Worm (Caenorhabditis elegans) whole organism, L4 larva: Measurements from ENCODE around the gene pmp-3.

Experiments used
- F10B5.3 ChIP-seq: sonication (generic microtip); optimal IDR thresholded peaks from 2 replicates; lab custom pipeline; 2016; ENCODE audit warnings: mild to moderate bottlenecking, missing genetic modification characterization, missing compliant biosample characterization
- F37D6.2 ChIP-seq: sonication (generic microtip); optimal IDR thresholded peaks from 2 replicates; lab custom pipeline; 2016; ENCODE audit warnings: mild to moderate bottlenecking, missing genetic modification characterization, missing compliant biosample characterization
- F49E8.2 ChIP-seq: sonication (generic microtip); optimal IDR thresholded peaks from 2 replicates; lab custom pipeline; 2016; ENCODE audit warnings: missing compliant biosample characterization, mild to moderate bottlenecking, missing genetic modification characterization, borderline replicate concordance
- R02D3.7 ChIP-seq: fragments of 150-350 bp; sonication (generic microtip); optimal IDR thresholded peaks from 3 replicates; lab custom pipeline; 2014; ENCODE audit warnings: missing biosample characterization, missing genetic modification characterization
- T26A8.4 ChIP-seq: fragments of 200-800 bp; sonication (Bioruptor generic); IDR thresholded peaks from 2 replicates; pipeline ENCODE4 v1.3.6; 2022; ENCODE audit warnings: missing genetic modification characterization, missing compliant biosample characterization
- Y48G9A.11 ChIP-seq: fragments of 200-800 bp; sonication (Bioruptor generic); IDR thresholded peaks from 2 replicates; pipeline ENCODE4 v1.3.6; 2022; ENCODE audit warnings: missing genetic modification reagents, missing genetic modification characterization, missing compliant biosample characterization
- aha-1 ChIP-seq: fragments of 150-350 bp; peaks from one replicate; lab custom pipeline; 2014; ENCODE audit warnings: missing biosample characterization, missing genetic modification characterization
- ama-1 ChIP-seq: fragments of 150-350 bp; optimal IDR thresholded peaks from 2 replicates; lab custom pipeline; 2014; ENCODE audit warnings: inconsistent platforms, mixed read lengths
- arid-1 ChIP-seq: fragments of 200-800 bp; sonication (Bioruptor generic); conservative IDR thresholded peaks from 2 replicates; pipeline ENCODE4 v1.3.6; 2022; ENCODE audit warnings: missing genetic modification reagents, missing genetic modification characterization, missing compliant biosample characterization
- attf-4 ChIP-seq: sonication (generic microtip); optimal IDR thresholded peaks from 3 replicates; lab custom pipeline; 2017; ENCODE audit warnings: missing biosample characterization, missing genetic modification characterization
- ceh-44 ChIP-seq: fragments of 200-800 bp; sonication (Bioruptor generic); IDR thresholded peaks from 2 replicates; pipeline ENCODE4 v1.3.6; 2022; ENCODE audit warnings: missing genetic modification reagents, missing genetic modification characterization, missing compliant biosample characterization
- ces-1 ChIP-seq: fragments of 150-350 bp; sonication (generic microtip); optimal IDR thresholded peaks from 4 replicates; lab custom pipeline; 2014; ENCODE audit warnings: missing biosample characterization, missing genetic modification reagents, missing genetic modification characterization
- ctbp-1 ChIP-seq: fragments of 200-800 bp; sonication (Bioruptor generic); IDR thresholded peaks from 2 replicates; pipeline ENCODE4 v1.3.6; 2022; ENCODE audit warnings: missing genetic modification reagents, missing genetic modification characterization, missing compliant biosample characterization
- daf-16 ChIP-seq, 3 experiments: sonication (generic microtip); optimal IDR thresholded peaks; 2 replicates each; lab custom pipeline; 2016 to 2017; ENCODE audit warnings: missing genetic modification characterization in 3 of 3, missing genetic modification reagents in 3 of 3, mild to moderate bottlenecking in 2 of 3, missing compliant biosample characterization in 2 of 3, missing biosample characterization in 1 of 3, moderate library complexity in 1 of 3
- dmd-6 ChIP-seq: fragments of 200-800 bp; sonication (Bioruptor generic); IDR thresholded peaks from 2 replicates; pipeline ENCODE4 v1.3.6; 2022; ENCODE audit warnings: missing genetic modification reagents, missing genetic modification characterization, missing compliant biosample characterization
- dmd-8 ChIP-seq: fragments of 200-800 bp; sonication (Bioruptor generic); IDR thresholded peaks from 2 replicates; pipeline ENCODE4 v1.3.6; 2022; ENCODE audit warnings: missing genetic modification characterization, missing compliant biosample characterization
- dmd-9 ChIP-seq: fragments of 200-800 bp; sonication (Bioruptor generic); IDR thresholded peaks from 2 replicates; pipeline ENCODE4 v1.3.6; 2022; ENCODE audit warnings: missing genetic modification reagents, missing genetic modification characterization, missing compliant biosample characterization
- dve-1 ChIP-seq: sonication (generic microtip); optimal IDR thresholded peaks from 2 replicates; lab custom pipeline; 2017; ENCODE audit warnings: antibody characterized with exemption, mild to moderate bottlenecking, missing genetic modification characterization, missing compliant biosample characterization; ENCODE audit not compliant: insufficient read depth
- egl-27 ChIP-seq: sonication (generic microtip); optimal IDR thresholded peaks from 3 replicates; lab custom pipeline; 2017; ENCODE audit warnings: missing biosample characterization, missing genetic modification reagents, missing genetic modification characterization
- egl-43 ChIP-seq: fragments of 200-800 bp; sonication (Bioruptor generic); IDR thresholded peaks from 2 replicates; pipeline ENCODE4 v1.3.6; 2022; ENCODE audit warnings: missing genetic modification reagents, missing genetic modification characterization, missing compliant biosample characterization
- gei-8 ChIP-seq: fragments of 200-800 bp; sonication (Bioruptor generic); optimal IDR thresholded peaks from 2 replicates; lab custom pipeline; 2018; ENCODE audit warnings: mild to moderate bottlenecking, missing genetic modification characterization, missing compliant biosample characterization
- hif-1 ChIP-seq, 2 experiments: sonication (generic microtip); optimal IDR thresholded peaks; 2 replicates each; lab custom pipeline; 2016 to 2017; ENCODE audit warnings: missing compliant biosample characterization in 2 of 2, missing genetic modification characterization in 2 of 2, missing genetic modification reagents in 2 of 2, missing genotype in 2 of 2, mild to moderate bottlenecking in 1 of 2
- hmg-1.1 ChIP-seq: fragments of 200-800 bp; sonication (Bioruptor generic); IDR thresholded peaks from 2 replicates; pipeline ENCODE4 v1.3.6; 2022; ENCODE audit warnings: missing genetic modification reagents, missing genetic modification characterization, missing compliant biosample characterization
- lim-7 ChIP-seq: fragments of 200-800 bp; sonication (Bioruptor generic); IDR thresholded peaks from 2 replicates; pipeline ENCODE4 v1.3.6; 2022; ENCODE audit warnings: missing genetic modification characterization, missing compliant biosample characterization
- lin-13 ChIP-seq: fragments of 150-350 bp; optimal IDR thresholded peaks from 2 replicates; lab custom pipeline; 2014; ENCODE audit warnings: missing biosample characterization, missing genetic modification reagents, missing genetic modification characterization
- lin-15B ChIP-seq: fragments of 150-350 bp; sonication (generic microtip); optimal IDR thresholded peaks from 3 replicates; lab custom pipeline; 2014; ENCODE audit warnings: missing biosample characterization, missing genetic modification characterization
- lin-39 ChIP-seq: fragments of 150-350 bp; optimal IDR thresholded peaks from 2 replicates; lab custom pipeline; 2014; ENCODE audit warnings: missing biosample characterization, missing genetic modification reagents, missing genetic modification characterization
- madf-5 ChIP-seq, 2 experiments: fragments of 200-800 bp; sonication (Bioruptor generic); IDR thresholded peaks; 2 replicates each; pipeline ENCODE4 v1.3.6; 2022; ENCODE audit warnings: missing compliant biosample characterization in 2 of 2, missing genetic modification characterization in 2 of 2
- mdl-1 ChIP-seq, 2 experiments: fragments of 150-350 bp in 1 of 2; sonication (generic microtip) in 1 of 2; optimal IDR thresholded peaks; 2 replicates each; lab custom pipeline; 2014 to 2017; ENCODE audit warnings: missing biosample characterization in 2 of 2, missing genetic modification characterization in 2 of 2
- mdt-29 ChIP-seq: fragments of 200-800 bp; sonication (Bioruptor generic); IDR thresholded peaks from 2 replicates; pipeline ENCODE4 v1.3.6; 2022; ENCODE audit warnings: missing genetic modification reagents, missing genetic modification characterization, missing compliant biosample characterization
- mes-2 ChIP-seq: sonication (generic microtip); optimal IDR thresholded peaks from 2 replicates; lab custom pipeline; 2016; ENCODE audit warnings: missing genotype, mild to moderate bottlenecking, missing genetic modification characterization, missing compliant biosample characterization; ENCODE audit not compliant: poor library complexity, severe bottlenecking
- mxl-2 ChIP-seq: fragments of 200-800 bp; sonication (Bioruptor generic); conservative IDR thresholded peaks from 2 replicates; pipeline ENCODE4 v1.3.6; 2022; ENCODE audit warnings: missing genetic modification reagents, missing genetic modification characterization, missing compliant biosample characterization
- nhr-10 ChIP-seq: fragments of 150-350 bp; optimal IDR thresholded peaks from 2 replicates; lab custom pipeline; 2014; ENCODE audit warnings: missing biosample characterization, missing genetic modification characterization
- nhr-102 ChIP-seq: sonication (generic microtip); optimal IDR thresholded peaks from 2 replicates; lab custom pipeline; 2016; ENCODE audit warnings: mild to moderate bottlenecking, missing genetic modification characterization, moderate library complexity, missing compliant biosample characterization
- nhr-111 ChIP-seq: fragments of 200-800 bp; sonication (Bioruptor generic); optimal IDR thresholded peaks from 2 replicates; lab custom pipeline; 2018; ENCODE audit warnings: mild to moderate bottlenecking, missing genetic modification characterization, missing compliant biosample characterization
- nhr-25 ChIP-seq: sonication (generic microtip); optimal IDR thresholded peaks from 2 replicates; lab custom pipeline; 2017; ENCODE audit warnings: missing genetic modification characterization, mild to moderate bottlenecking, missing compliant biosample characterization, antibody characterized with exemption, moderate library complexity, borderline replicate concordance; ENCODE audit not compliant: insufficient read depth
- nhr-28 ChIP-seq: fragments of 150-350 bp; optimal IDR thresholded peaks from 2 replicates; lab custom pipeline; 2014; ENCODE audit warnings: missing biosample characterization, missing genetic modification characterization
- nhr-48 ChIP-seq: sonication (generic microtip); optimal IDR thresholded peaks from 2 replicates; lab custom pipeline; 2016; ENCODE audit warnings: mild to moderate bottlenecking, missing genetic modification characterization, missing compliant biosample characterization
- nhr-76 ChIP-seq: fragments of 150-350 bp; optimal IDR thresholded peaks from 2 replicates; lab custom pipeline; 2014; ENCODE audit warnings: missing biosample characterization, missing genetic modification characterization
- rbr-2 ChIP-seq: sonication (generic microtip); optimal IDR thresholded peaks from 2 replicates; lab custom pipeline; 2016; ENCODE audit warnings: missing genotype, missing genetic modification characterization, missing compliant biosample characterization
- saeg-2 ChIP-seq: fragments of 200-800 bp; sonication (Bioruptor generic); IDR thresholded peaks from 2 replicates; pipeline ENCODE4 v1.3.6; 2022; ENCODE audit warnings: missing genetic modification reagents, missing genetic modification characterization, missing compliant biosample characterization
- sdz-12 ChIP-seq: fragments of 200-800 bp; sonication (Bioruptor generic); optimal IDR thresholded peaks from 2 replicates; lab custom pipeline; 2018; ENCODE audit warnings: mild to moderate bottlenecking, missing genetic modification characterization, missing compliant biosample characterization
- spr-3 ChIP-seq: fragments of 200-800 bp; sonication (Bioruptor generic); optimal IDR thresholded peaks from 2 replicates; lab custom pipeline; 2018; ENCODE audit warnings: mild to moderate bottlenecking, missing genetic modification characterization, missing compliant biosample characterization
- tra-1 ChIP-seq: fragments of 200-800 bp; sonication (Bioruptor generic); IDR thresholded peaks from 2 replicates; pipeline ENCODE4 v1.3.6; 2022; ENCODE audit warnings: missing genetic modification reagents, missing genetic modification characterization, missing compliant biosample characterization
- unc-62 ChIP-seq, 3 experiments: fragments of 150-350 bp in 1 of 3; sonication (generic microtip); optimal IDR thresholded peaks in 2 of 3; peaks in 1 of 3; 1 replicate in 1 of 3; 2 replicates in 2 of 3; lab custom pipeline; 2014 to 2017; ENCODE audit warnings: missing biosample characterization in 3 of 3, missing genetic modification characterization in 3 of 3, missing genetic modification reagents in 3 of 3, missing genotype in 1 of 3
- zag-1 ChIP-seq: fragments of 150-350 bp; optimal IDR thresholded peaks from 2 replicates; lab custom pipeline; 2014; ENCODE audit warnings: missing biosample characterization, missing genetic modification characterization
- zip-11 ChIP-seq: fragments of 200-800 bp; sonication (Bioruptor generic); IDR thresholded peaks from 2 replicates; pipeline ENCODE4 v1.3.6; 2022; ENCODE audit warnings: missing genetic modification characterization, missing compliant biosample characterization
- ztf-11 ChIP-seq: fragments of 150-350 bp; optimal IDR thresholded peaks from 2 replicates; lab custom pipeline; 2014; ENCODE audit warnings: missing biosample characterization, missing genetic modification characterization

Gene pmp-3

DNA sequence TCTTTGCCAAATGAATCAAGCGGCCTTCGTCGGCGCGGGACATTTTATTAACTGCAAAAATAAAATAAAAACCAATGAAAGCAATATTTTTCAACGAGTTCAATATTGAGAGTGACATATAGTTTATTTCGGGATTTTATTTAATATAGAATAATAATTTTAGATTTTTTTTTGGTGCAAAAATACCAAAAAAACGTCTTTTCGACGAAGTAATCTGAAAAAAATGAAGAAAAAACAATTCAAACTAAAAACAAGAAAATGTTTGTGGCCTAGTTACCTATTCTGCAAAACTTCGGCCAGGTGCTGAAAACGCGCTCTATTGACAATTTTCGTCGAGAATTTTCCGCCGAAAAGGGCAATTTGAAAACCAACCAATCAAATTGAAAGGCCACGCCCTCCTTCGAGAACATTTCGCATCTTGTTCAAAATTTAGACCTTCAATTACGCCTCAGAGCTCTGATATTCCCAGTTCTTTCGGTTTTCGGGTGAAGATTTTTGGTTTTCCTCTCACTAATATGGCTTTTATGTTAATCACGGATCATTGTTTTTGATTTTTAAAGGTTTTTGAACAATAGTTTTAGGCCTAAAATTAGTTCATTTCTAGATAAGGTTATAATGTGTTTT lies 39.0 kb downstream of the pmp-3 start, which contains the start of gene C47E8.4 (continued):
- TF ChIP-seq ama-1 (lab: Kevin White, UChicago) (peak; percentile 19), egl-43 (GFP tag; lab: Robert Waterston, UW) (peak; percentile 89; the same call in 1 of the 2 replicates), T26A8.4 (peak; percentile 97), sdz-12 (GFP tag; lab: Kevin White, UChicago) (peak; percentile 88), F49E8.2 (tag; lab: Kevin White, UChicago) (peak; percentile 95), tra-1 (peak; percentile 98), mes-2 (peak; percentile 99), aha-1 (tag; lab: Kevin White, UChicago) (peak; percentile 99), nhr-28 (tag; lab: Kevin White, UChicago) (peak; percentile 83), ces-1 (GFP tag; lab: Kevin White, UChicago) (peak; percentile 58), ztf-11 (tag; lab: Kevin White, UChicago) (no peak), egl-27 (no peak), madf-5 (GFP tag; IDR thresholded peaks at IDR 0.05; lab: Robert Waterston, UW) (peak; percentile 74 to 81; a peak in 2 of 4 replicates), zip-11 (0 out of 2 replicates have a peak, but pooled peaks have one; percentile 31), F37D6.2 (tag; lab: Kevin White, UChicago) (peak; percentile 96), ceh-44 (peak; percentile 72; the same call in 1 of the 2 replicates), nhr-102 (tag; lab: Kevin White, UChicago) (peak; percentile 97), mxl-2 (GFP tag; lab: Robert Waterston, UW) (peak; percentile 63; the same call in 1 of the 2 replicates), dmd-8 (GFP tag; lab: Robert Waterston, UW) (no peak), dmd-9 (GFP tag; lab: Robert Waterston, UW) (peak; percentile 99), nhr-25 (tag; lab: Kevin White, UChicago) (peak; percentile 94), mdl-1 (tag; optimal IDR thresholded peaks at IDR 0.05; lab: Kevin White, UChicago) (peak in 1 of 2 experiments; percentile 48), nhr-10 (tag; lab: Kevin White, UChicago) (peak; percentile 82), daf-16 (GFP tag; optimal IDR thresholded peaks at IDR 0.05; lab: Kevin White, UChicago) (peak; percentile 66 to 98), daf-16 (tag; optimal IDR thresholded peaks at IDR 0.05; lab: Kevin White, UChicago) (peak; percentile 78), nhr-111 (peak; percentile 54), lin-13 (GFP tag; lab: Kevin White, UChicago) (peak; percentile 97), dve-1 (tag; lab: Kevin White, UChicago) (peak; percentile 99), lim-7 (GFP tag; lab: Robert Waterston, UW) (no peak), rbr-2 (tag; lab: Kevin White, UChicago) (peak; percentile 98), R02D3.7 (tag; lab: Kevin White, UChicago) (no peak), arid-1 (GFP tag; lab: Robert Waterston, UW) (peak; percentile 87), lin-39 (no peak), nhr-48 (peak; percentile 94), Y48G9A.11 (peak; percentile 92), gei-8 (no peak), spr-3 (peak; percentile 85), hmg-1.1 (GFP tag; lab: Robert Waterston, UW) (peak; percentile 95), dmd-6 (GFP tag; lab: Robert Waterston, UW) (peak; percentile 97), attf-4 (no peak), lin-15B (peak; percentile 93), nhr-76 (tag; lab: Kevin White, UChicago) (peak; percentile 68), ctbp-1 (GFP tag; lab: Robert Waterston, UW) (peak; percentile 97), zag-1 (tag; lab: Kevin White, UChicago) (peak; percentile 4), hif-1 (tag; optimal IDR thresholded peaks at IDR 0.05; lab: Kevin White, UChicago) (peak; percentile 77 to 95), saeg-2 (GFP tag; lab: Robert Waterston, UW) (peak; percentile 91), F10B5.3 (tag; lab: Kevin White, UChicago) (peak; percentile 92), unc-62 (GFP tag; optimal IDR thresholded peaks at IDR 0.05 in 1 of 2; lab: Kevin White, UChicago) (peak; percentile 56 to 99), unc-62 (tag; optimal IDR thresholded peaks at IDR 0.05; lab: Kevin White, UChicago) (no peak), mdt-29 (GFP tag; lab: Robert Waterston, UW) (peak; percentile 99)
